Fruit fly (Drosophila melanogaster) Kc167 (cell line): ENCODE measurements around the gene CG18258.

Experiments used
- insv ChIP-seq: fragments of >200 bp; optimal IDR thresholded peaks from 3 replicates; lab custom pipeline; 2018; ENCODE audit warnings: missing external identifiers
- psq ChIP-seq: fragments of >200 bp; optimal IDR thresholded peaks from 2 replicates; lab custom pipeline; 2017; ENCODE audit warnings: missing external identifiers
- ttk ChIP-seq: sonication (Bioruptor generic); optimal IDR thresholded peaks from 2 replicates; lab custom pipeline; 2017; ENCODE audit warnings: missing external identifiers

- TF ChIP-seq psq (lab: Kevin White, UChicago), result no peak
- TF ChIP-seq ttk, result no peak
- no peak for TF ChIP-seq insv (lab: Kevin White, UChicago)
These were observed 34.8 kb downstream of the CG18258 start, which contains the start of gene CG42854 for dm6 chrX:17246916-17247315.
